Worm (Caenorhabditis elegans) whole organism, young adult: ENCODE data around the gene K08H10.10.

Source experiments
- B0261.1 ChIP-seq: sonication (generic microtip); optimal IDR thresholded peaks from 2 replicates; lab custom pipeline; 2016; ENCODE audit warnings: mild to moderate bottlenecking, missing genetic modification characterization, moderate library complexity, missing compliant biosample characterization
- B0336.3 ChIP-seq: fragments of 200-800 bp; sonication (Bioruptor generic); IDR thresholded peaks from 2 replicates; pipeline ENCODE4 v1.3.6; 2022; ENCODE audit warnings: missing genetic modification characterization, missing compliant biosample characterization
- C17E4.6 ChIP-seq: fragments of 200-800 bp; sonication (Bioruptor generic); IDR thresholded peaks from 2 replicates; pipeline ENCODE4 v1.3.6; 2022; ENCODE audit warnings: missing genetic modification reagents, missing genetic modification characterization, missing compliant biosample characterization
- F23B12.7 ChIP-seq: sonication (generic microtip); optimal IDR thresholded peaks from 2 replicates; lab custom pipeline; 2017; ENCODE audit warnings: missing genetic modification characterization, mild to moderate bottlenecking, missing compliant biosample characterization, antibody characterized with exemption, moderate library complexity; ENCODE audit not compliant: insufficient read depth
- F33H1.4 ChIP-seq: fragments of 200-800 bp; sonication (Bioruptor generic); IDR thresholded peaks from 2 replicates; pipeline ENCODE4 v1.3.6; 2022; ENCODE audit warnings: missing genetic modification reagents, missing genetic modification characterization, missing compliant biosample characterization
- F39B2.1 ChIP-seq: fragments of 200-800 bp; sonication (Bioruptor generic); IDR thresholded peaks from 2 replicates; pipeline ENCODE4 v1.3.6; 2022; ENCODE audit warnings: missing genetic modification reagents, missing genetic modification characterization, missing compliant biosample characterization
- F52B5.7 ChIP-seq: sonication (generic microtip); optimal IDR thresholded peaks from 2 replicates; lab custom pipeline; 2016; ENCODE audit warnings: mild to moderate bottlenecking, missing genetic modification characterization, missing compliant biosample characterization
- Y53F4B.3 ChIP-seq: fragments of 200-800 bp; sonication (Bioruptor generic); IDR thresholded peaks from 2 replicates; pipeline ENCODE4 v1.3.6; 2022; ENCODE audit warnings: missing genetic modification reagents, missing genetic modification characterization, missing compliant biosample characterization
- Y67H2A.10 ChIP-seq: fragments of 200-800 bp; sonication (Bioruptor generic); conservative IDR thresholded peaks from 2 replicates; pipeline ENCODE4 v1.3.6; 2022; ENCODE audit warnings: missing genetic modification reagents, missing genetic modification characterization, missing compliant biosample characterization
- Y79H2A.3 ChIP-seq: fragments of 200-800 bp; sonication (Bioruptor generic); conservative IDR thresholded peaks from 2 replicates; pipeline ENCODE4 v1.3.6; 2022; ENCODE audit warnings: missing genetic modification reagents, missing genetic modification characterization, missing compliant biosample characterization
- Y95B8A.8 ChIP-seq: fragments of 200-800 bp; sonication (Bioruptor generic); IDR thresholded peaks from 2 replicates; pipeline ENCODE4 v1.3.6; 2022; ENCODE audit warnings: missing genetic modification reagents, missing genetic modification characterization, missing compliant biosample characterization
- ZK185.1 ChIP-seq: sonication (generic microtip); optimal IDR thresholded peaks from 2 replicates; lab custom pipeline; 2016; ENCODE audit warnings: mild to moderate bottlenecking, missing genetic modification characterization, missing compliant biosample characterization; ENCODE audit not compliant: poor library complexity, severe bottlenecking
- athp-1 ChIP-seq: sonication (generic microtip); optimal IDR thresholded peaks from 2 replicates; lab custom pipeline; 2017; ENCODE audit warnings: mild to moderate bottlenecking, missing genetic modification characterization, missing compliant biosample characterization
- attf-3 ChIP-seq: fragments of 200-800 bp; sonication (Bioruptor generic); conservative IDR thresholded peaks from 2 replicates; pipeline ENCODE4 v1.3.6; 2022; ENCODE audit warnings: missing genetic modification reagents, missing genetic modification characterization, missing compliant biosample characterization
- bed-2 ChIP-seq: fragments of 200-800 bp; sonication (Bioruptor generic); IDR thresholded peaks from 2 replicates; pipeline ENCODE4 v1.3.6; 2022; ENCODE audit warnings: missing genetic modification reagents, missing genetic modification characterization, missing compliant biosample characterization
- ceh-91 ChIP-seq: fragments of 200-800 bp; sonication (Bioruptor generic); IDR thresholded peaks from 2 replicates; pipeline ENCODE4 v1.3.6; 2022; ENCODE audit warnings: missing genetic modification reagents, missing genetic modification characterization, missing compliant biosample characterization
- dox-1 ChIP-seq: fragments of 200-800 bp; sonication (Bioruptor generic); IDR thresholded peaks from 2 replicates; pipeline ENCODE4 v1.3.6; 2022; ENCODE audit warnings: missing genetic modification reagents, missing genetic modification characterization, missing compliant biosample characterization
- efl-1 ChIP-seq: fragments of 150-350 bp; optimal IDR thresholded peaks from 2 replicates; lab custom pipeline; 2014; ENCODE audit warnings: missing biosample characterization, missing genetic modification reagents, missing genetic modification characterization
- egl-44 ChIP-seq: fragments of 200-800 bp; sonication (Bioruptor generic); IDR thresholded peaks from 2 replicates; pipeline ENCODE4 v1.3.6; 2022; ENCODE audit warnings: missing genetic modification reagents, missing genetic modification characterization, missing compliant biosample characterization
- ekl-4 ChIP-seq: fragments of 200-800 bp; sonication (Bioruptor generic); IDR thresholded peaks from 2 replicates; pipeline ENCODE4 v1.3.6; 2022; ENCODE audit warnings: missing genetic modification reagents, missing genetic modification characterization, missing compliant biosample characterization
- hmg-1.2 ChIP-seq: fragments of 200-800 bp; sonication (Bioruptor generic); IDR thresholded peaks from 2 replicates; pipeline ENCODE4 v1.3.6; 2022; ENCODE audit warnings: missing genetic modification reagents, missing genetic modification characterization, missing compliant biosample characterization
- hmg-20 ChIP-seq: fragments of 200-800 bp; sonication (Bioruptor generic); IDR thresholded peaks from 2 replicates; pipeline ENCODE4 v1.3.6; 2022; ENCODE audit warnings: missing genetic modification reagents, missing genetic modification characterization, missing compliant biosample characterization
- hrde-1 ChIP-seq: sonication (generic microtip); optimal IDR thresholded peaks from 2 replicates; lab custom pipeline; 2016; ENCODE audit warnings: missing genetic modification characterization, mild to moderate bottlenecking, missing compliant biosample characterization, moderate library complexity, missing genotype, missing genetic modification reagents, borderline replicate concordance
- lag-1 ChIP-seq: fragments of 200-800 bp; sonication (Bioruptor generic); IDR thresholded peaks from 2 replicates; pipeline ENCODE4 v1.3.6; 2022; ENCODE audit warnings: missing genetic modification reagents, missing genetic modification characterization, missing compliant biosample characterization
- lin-26 ChIP-seq: fragments of 200-800 bp; sonication (Bioruptor generic); IDR thresholded peaks from 2 replicates; pipeline ENCODE4 v1.3.6; 2022; ENCODE audit warnings: missing genetic modification reagents, missing genetic modification characterization, missing compliant biosample characterization
- lin-35 ChIP-seq, 3 experiments: fragments of 150-350 bp in 2 of 3; sonication (generic microtip) in 1 of 3; optimal IDR thresholded peaks; 2 replicates each; lab custom pipeline; 2014 to 2018; ENCODE audit warnings: missing biosample characterization in 3 of 3, missing genetic modification characterization in 3 of 3, missing genetic modification reagents in 3 of 3
- lsl-1 ChIP-seq: fragments of 200-800 bp; sonication (Bioruptor generic); optimal IDR thresholded peaks from 2 replicates; lab custom pipeline; 2018; ENCODE audit warnings: mild to moderate bottlenecking, missing genetic modification characterization, moderate library complexity, missing compliant biosample characterization
- madf-3 ChIP-seq: fragments of 200-800 bp; sonication (Bioruptor generic); IDR thresholded peaks from 2 replicates; pipeline ENCODE4 v1.3.6; 2022; ENCODE audit warnings: missing genetic modification reagents, missing genetic modification characterization, missing compliant biosample characterization
- mxl-1 ChIP-seq: sonication (generic microtip); optimal IDR thresholded peaks from 2 replicates; lab custom pipeline; 2016; ENCODE audit warnings: missing genetic modification characterization, missing compliant biosample characterization
- nhr-120 ChIP-seq: fragments of 200-800 bp; sonication (Bioruptor generic); IDR thresholded peaks from 2 replicates; pipeline ENCODE4 v1.3.6; 2022; ENCODE audit warnings: missing genetic modification characterization, missing compliant biosample characterization
- nhr-90 ChIP-seq: sonication (generic microtip); optimal IDR thresholded peaks from 2 replicates; lab custom pipeline; 2016; ENCODE audit warnings: missing genotype, mild to moderate bottlenecking, missing genetic modification characterization, missing compliant biosample characterization
- pbrm-1 ChIP-seq: fragments of 200-800 bp; sonication (Bioruptor generic); IDR thresholded peaks from 2 replicates; pipeline ENCODE4 v1.3.6; 2022; ENCODE audit warnings: missing genetic modification reagents, missing genetic modification characterization, missing compliant biosample characterization
- rec-8 ChIP-seq, 2 experiments: sonication (generic microtip); optimal IDR thresholded peaks; 2 replicates each; lab custom pipeline; 2016; ENCODE audit warnings: mild to moderate bottlenecking in 2 of 2, missing genetic modification characterization in 2 of 2, missing genetic modification reagents in 2 of 2, missing genotype in 2 of 2, missing biosample characterization in 1 of 2, missing compliant biosample characterization in 1 of 2, moderate library complexity in 1 of 2
- rpc-1 ChIP-seq, 2 experiments: fragments of 150-350 bp in 1 of 2; sonication (generic microtip) in 1 of 2; optimal IDR thresholded peaks; 2 replicates each; lab custom pipeline; 2014 to 2018; ENCODE audit warnings: missing biosample characterization in 1 of 2, missing genetic modification characterization in 1 of 2, missing genetic modification reagents in 1 of 2, missing genotype in 1 of 2
- snpc-3.4 ChIP-seq: sonication (generic microtip); optimal IDR thresholded peaks from 2 replicates; lab custom pipeline; 2017; ENCODE audit warnings: missing genetic modification characterization, mild to moderate bottlenecking, missing compliant biosample characterization, antibody characterized with exemption, moderate library complexity, missing genotype, missing genetic modification reagents
- snpc-4 ChIP-seq, 5 experiments: fragments of 150-350 bp in 1 of 5; sonication (generic microtip) in 4 of 5; optimal IDR thresholded peaks; 2 replicates each; lab custom pipeline; 2014 to 2018; ENCODE audit warnings: missing genetic modification characterization in 5 of 5, missing biosample characterization in 3 of 5, antibody characterized with exemption in 2 of 5, mild to moderate bottlenecking in 2 of 5, missing compliant biosample characterization in 2 of 5, missing genotype in 2 of 5, moderate library complexity in 2 of 5, missing genetic modification reagents in 1 of 5
- tbp1 ChIP-seq: fragments of 200-800 bp; sonication (Bioruptor generic); optimal IDR thresholded peaks from 2 replicates; lab custom pipeline; 2018; ENCODE audit warnings: mild to moderate bottlenecking, missing genetic modification characterization, missing compliant biosample characterization
- tbx-9 ChIP-seq: sonication (generic microtip); optimal IDR thresholded peaks from 2 replicates; lab custom pipeline; 2016; ENCODE audit warnings: borderline replicate concordance, missing genetic modification characterization, inconsistent platforms, missing compliant biosample characterization
- tlf-1 ChIP-seq: fragments of 200-800 bp; sonication (Bioruptor generic); optimal IDR thresholded peaks from 2 replicates; lab custom pipeline; 2018; ENCODE audit warnings: mild to moderate bottlenecking, missing genetic modification characterization, missing compliant biosample characterization
- unc-130 ChIP-seq: sonication (generic microtip); optimal IDR thresholded peaks from 2 replicates; lab custom pipeline; 2016; ENCODE audit warnings: missing genetic modification reagents, missing genetic modification characterization, missing compliant biosample characterization
- xnd-1 ChIP-seq: sonication (generic microtip); optimal IDR thresholded peaks from 2 replicates; lab custom pipeline; 2016; ENCODE audit warnings: missing genotype, missing genetic modification reagents, missing genetic modification characterization, missing compliant biosample characterization
- ztf-18 ChIP-seq: sonication (generic microtip); optimal IDR thresholded peaks from 2 replicates; lab custom pipeline; 2016; ENCODE audit warnings: missing genotype, mild to moderate bottlenecking, missing genetic modification characterization, missing compliant biosample characterization
- ztf-25 ChIP-seq: fragments of 200-800 bp; sonication (Bioruptor generic); IDR thresholded peaks from 2 replicates; pipeline ENCODE4 v1.3.6; 2022; ENCODE audit warnings: missing genetic modification reagents, missing genetic modification characterization, missing compliant biosample characterization
- ztf-26 ChIP-seq: sonication (generic microtip); optimal IDR thresholded peaks from 2 replicates; lab custom pipeline; 2017; ENCODE audit warnings: missing genetic modification characterization, missing compliant biosample characterization
- ztf-28 ChIP-seq: fragments of 200-800 bp; sonication (Bioruptor generic); IDR thresholded peaks from 2 replicates; pipeline ENCODE4 v1.3.6; 2022; ENCODE audit warnings: missing genetic modification reagents, missing genetic modification characterization, missing compliant biosample characterization

K08H10.10 gene

ce11 chrV:10023062-10023536 is 22.2 kb downstream of the K08H10.10 start (continued):
- no peak for TF ChIP-seq ztf-26 (tag; lab: Kevin White, UChicago)
- TF ChIP-seq ekl-4 (GFP tag; lab: Robert Waterston, UW) = no peak
- no peak for TF ChIP-seq bed-2 (GFP tag; lab: Robert Waterston, UW)
- peak; percentile 58 for TF ChIP-seq F23B12.7 (tag; lab: Kevin White, UChicago)
- TF ChIP-seq hmg-1.2 (GFP tag; lab: Robert Waterston, UW) = peak; percentile 25
- TF ChIP-seq pbrm-1 (GFP tag; lab: Robert Waterston, UW) = 0 out of 2 replicates have a peak, but pooled peaks have one; percentile 17
- TF ChIP-seq Y67H2A.10 (GFP tag; lab: Robert Waterston, UW) = no peak
- TF ChIP-seq dox-1 (GFP tag; lab: Robert Waterston, UW) = no peak
- TF ChIP-seq F39B2.1 (GFP tag; lab: Robert Waterston, UW) = no peak
- peak; percentile 46; the same call in 1 of the 2 replicates for TF ChIP-seq B0336.3 (GFP tag; lab: Robert Waterston, UW)
- peak in 1 of 2 experiments; percentile 61 for TF ChIP-seq rec-8 (tag; optimal IDR thresholded peaks at IDR 0.05; lab: Kevin White, UChicago)
- TF ChIP-seq hmg-20 (GFP tag; lab: Robert Waterston, UW) = no peak
- TF ChIP-seq C17E4.6 (GFP tag; lab: Robert Waterston, UW) = peak; percentile 61; the same call in 1 of the 2 replicates
- TF ChIP-seq lin-35 (GFP tag; optimal IDR thresholded peaks at IDR 0.05; lab: Kevin White, UChicago) = peak in 1 of 3 experiments; percentile 20
- peak; percentile 97 for TF ChIP-seq hrde-1 (tag; lab: Kevin White, UChicago)
- TF ChIP-seq ztf-25 = peak; percentile 63; the same call in 1 of the 2 replicates
- TF ChIP-seq lsl-1 (GFP tag; lab: Kevin White, UChicago) = peak; percentile 23
- TF ChIP-seq ZK185.1 = no peak
- no peak for TF ChIP-seq tbx-9 (tag; lab: Kevin White, UChicago)
- TF ChIP-seq B0261.1 (tag; lab: Kevin White, UChicago) = no peak
- TF ChIP-seq lin-26 (GFP tag; lab: Robert Waterston, UW) = 0 out of 2 replicates have a peak, but pooled peaks have one; percentile 28
- no peak for TF ChIP-seq ztf-28
- peak; percentile 5 for TF ChIP-seq xnd-1 (tag; lab: Kevin White, UChicago)
- no peak for TF ChIP-seq rpc-1 (optimal IDR thresholded peaks at IDR 0.05; lab: Kevin White, UChicago)
- peak; percentile 12 for TF ChIP-seq rpc-1 (tag; optimal IDR thresholded peaks at IDR 0.05; lab: Kevin White, UChicago)
- TF ChIP-seq ztf-18 = no peak
- peak; percentile 97 for TF ChIP-seq unc-130
- TF ChIP-seq mxl-1 (tag; lab: Kevin White, UChicago) = no peak
- TF ChIP-seq lag-1 (GFP tag; lab: Robert Waterston, UW) = no peak
- TF ChIP-seq attf-3 (GFP tag; lab: Robert Waterston, UW) = no peak
- TF ChIP-seq snpc-4 (GFP tag; optimal IDR thresholded peaks at IDR 0.05; lab: Kevin White, UChicago) = peak; percentile 70
- TF ChIP-seq snpc-4 (tag; optimal IDR thresholded peaks at IDR 0.05; lab: Kevin White, UChicago) = peak in 3 of 4 experiments; percentile 17 to 69 (median 41)
- TF ChIP-seq Y95B8A.8 (GFP tag; lab: Robert Waterston, UW) = peak; percentile 97
- 0 out of 2 replicates have a peak, but pooled peaks have one; percentile 37 for TF ChIP-seq Y53F4B.3 (GFP tag; lab: Robert Waterston, UW)
- peak; percentile 62 for TF ChIP-seq tlf-1 (GFP tag; lab: Kevin White, UChicago)
- TF ChIP-seq nhr-120 (GFP tag; lab: Robert Waterston, UW) = no peak
- no peak for TF ChIP-seq egl-44 (GFP tag; lab: Robert Waterston, UW)
- peak; percentile 98 for TF ChIP-seq Y79H2A.3 (GFP tag; lab: Robert Waterston, UW)
- 0 out of 2 replicates have a peak, but pooled peaks have one; percentile 7 for TF ChIP-seq F33H1.4
- peak; percentile 84 for TF ChIP-seq snpc-3.4 (tag; lab: Kevin White, UChicago)
- TF ChIP-seq efl-1 (GFP tag; lab: Kevin White, UChicago) = no peak
- TF ChIP-seq tbp1 (GFP tag; lab: Kevin White, UChicago) = peak; percentile 55
- TF ChIP-seq F52B5.7 (tag; lab: Kevin White, UChicago) = no peak
- no peak for TF ChIP-seq nhr-90
- no peak for TF ChIP-seq athp-1 (tag; lab: Kevin White, UChicago)
- no peak for TF ChIP-seq madf-3 (GFP tag; lab: Robert Waterston, UW)
- TF ChIP-seq ceh-91 = peak; percentile 41
- TF ChIP-seq, all 124 proteins: peak for 34
